Worm (Caenorhabditis elegans): Measurements from ENCODE around the gene hlh-25.

- TF ChIP-seq him-1 (tag; optimal IDR thresholded peaks at IDR 0.05) (no peak), W03F9.2 (tag; optimal IDR thresholded peaks at IDR 0.05) (no peak)
Measured at ce11 chrII:5517643-5518042, 17.4 kb upstream of the hlh-25 start, which contains the start of gene ZK177.9.
